Fruit fly (Drosophila melanogaster): Measurements from ENCODE around the gene CG5194.

CG5194 gene

dm6 chr3L:8997686-8998239, 11.9 kb downstream of the CG5194 start, which contains the start of the genes smg and CG5087 (continued):
- TF ChIP-seq CG9817 (tag; optimal IDR thresholded peaks at IDR 0.05) (peak; percentile 39), CG7839 (tag; optimal IDR thresholded peaks at IDR 0.05) (no peak), CG7786 (GFP tag; optimal IDR thresholded peaks at IDR 0.05) (peak; percentile 8), grn (GFP tag; optimal IDR thresholded peaks at IDR 0.05) (no peak), disco-r (GFP tag; optimal IDR thresholded peaks at IDR 0.05) (no peak), btn (GFP tag; optimal IDR thresholded peaks at IDR 0.05) (no peak), Sry-δ (GFP tag; optimal IDR thresholded peaks at IDR 0.05) (peak; percentile 99), CrebB (tag; optimal IDR thresholded peaks at IDR 0.05) (peak; percentile 24), ci (GFP tag; IDR thresholded peaks at IDR 0.05) (peak; percentile 60; the same call in 1 of the 3 replicates), CG2202 (tag; optimal IDR thresholded peaks at IDR 0.05) (no peak), Hand (GFP tag; optimal IDR thresholded peaks at IDR 0.05) (no peak), Ada2b (GFP tag; IDR thresholded peaks at IDR 0.05) (no peak), CG31224 (GFP tag; IDR thresholded peaks at IDR 0.05) (0 out of 2 replicates have a peak, but pooled peaks have one; percentile 20), abd-A (tag; optimal IDR thresholded peaks at IDR 0.05) (peak; percentile 96), CG2199 (GFP tag; IDR thresholded peaks at IDR 0.05) (no peak), Bdp1 (GFP tag; optimal IDR thresholded peaks at IDR 0.05) (peak; percentile 37), Deaf1 (tag; optimal IDR thresholded peaks at IDR 0.05) (peak; percentile 10), Dip2 (GFP tag; IDR thresholded peaks at IDR 0.05) (no peak), ATbp (GFP tag; optimal IDR thresholded peaks at IDR 0.05) (no peak), bbx (GFP tag; IDR thresholded peaks at IDR 0.05; ENCODE audit: partially characterized antibody) (peak; percentile 71), z (GFP tag; IDR thresholded peaks at IDR 0.05) (no peak), mam (GFP tag; optimal IDR thresholded peaks at IDR 0.05) (peak; percentile 72), CG9727 (GFP tag; optimal IDR thresholded peaks at IDR 0.05) (peak; percentile 40), Optix (GFP tag; IDR thresholded peaks at IDR 0.05) (no peak), Dek (tag; optimal IDR thresholded peaks at IDR 0.05) (peak; percentile 59), tll (GFP tag; optimal IDR thresholded peaks at IDR 0.05) (peak in 1 of 2 experiments; percentile 15), dmrt11E (tag; optimal IDR thresholded peaks at IDR 0.05) (no peak), CG6272 (GFP tag; IDR thresholded peaks at IDR 0.05) (no peak), TFAM (GFP tag; optimal IDR thresholded peaks at IDR 0.05) (no peak), wdn (GFP tag; IDR thresholded peaks at IDR 0.05) (peak; percentile 31; the same call in 1 of the 2 replicates), CG16863 (GFP tag; optimal IDR thresholded peaks at IDR 0.05) (peak; percentile 40), amos (GFP tag; IDR thresholded peaks at IDR 0.05; ENCODE audit: partially characterized antibody) (peak; percentile 74), luna (GFP tag; optimal IDR thresholded peaks at IDR 0.05) (no peak), CG4328 (GFP tag; optimal IDR thresholded peaks at IDR 0.05) (no peak), ken (GFP tag; IDR thresholded peaks at IDR 0.05) (peak; percentile 70), dpn (GFP tag; optimal IDR thresholded peaks at IDR 0.05) (peak; percentile 49 to 73), CG10565 (GFP tag; optimal IDR thresholded peaks at IDR 0.05) (no peak), Atf-2 (GFP tag; optimal IDR thresholded peaks at IDR 0.05) (peak; percentile 18), CG12236 (GFP tag; optimal IDR thresholded peaks at IDR 0.05) (no peak), Aef1 (GFP tag; IDR thresholded peaks at IDR 0.05) (peak; percentile 45; the same call in 2 of the 3 replicates), Hmx (GFP tag; optimal IDR thresholded peaks at IDR 0.05) (no peak), tgo (GFP tag; IDR thresholded peaks at IDR 0.05) (no peak), NK7.1 (GFP tag; optimal IDR thresholded peaks at IDR 0.05) (no peak), CG11696 (GFP tag; IDR thresholded peaks at IDR 0.05) (no peak), HmgD (GFP tag; optimal IDR thresholded peaks at IDR 0.05) (peak; percentile 88), Bgb (GFP tag; IDR thresholded peaks at IDR 0.05; ENCODE audit: partially characterized antibody) (peak; percentile 73; the same call in 1 of the 2 replicates), sqz (GFP tag; optimal IDR thresholded peaks at IDR 0.05) (no peak), ara (GFP tag; IDR thresholded peaks at IDR 0.05) (no peak), lbe (GFP tag; optimal IDR thresholded peaks at IDR 0.05) (peak; percentile 32), gfzf (GFP tag; optimal IDR thresholded peaks at IDR 0.05) (peak; percentile 100), Neu2 (GFP tag; optimal IDR thresholded peaks at IDR 0.05; ENCODE audit: borderline replicate concordance) (no peak)

Data from whole organism, embryonic.